Worm (Caenorhabditis elegans): ENCODE results near the gene cas-1.

DNA sequence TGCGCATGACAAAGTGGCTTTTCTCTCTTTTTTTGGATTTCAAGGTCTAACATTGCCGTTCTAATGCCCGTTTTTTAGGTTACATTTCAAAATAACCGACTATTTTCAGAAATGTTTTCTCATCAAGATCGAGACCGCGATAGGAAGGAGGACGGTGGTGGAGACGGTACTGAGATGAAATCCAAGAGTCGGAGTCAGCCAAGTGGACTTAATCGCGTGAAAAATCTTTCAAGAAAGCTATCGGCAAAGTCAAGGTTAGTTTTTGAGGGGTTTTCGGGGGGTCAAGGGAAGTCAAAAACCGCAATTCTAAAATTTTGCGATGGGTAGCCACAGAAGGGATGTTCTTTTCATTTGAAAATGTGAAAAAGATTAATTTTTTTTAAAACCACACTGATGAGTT, 17.5 kb downstream of the cas-1 start, which contains the start of gene aak-2:
- no peak for TF ChIP-seq tbx-7 (tag; optimal IDR thresholded peaks at IDR 0.05)
- no peak for TF ChIP-seq fkh-10 (GFP tag; optimal IDR thresholded peaks at IDR 0.05)
- TF ChIP-seq ttx-3 (tag; optimal IDR thresholded peaks at IDR 0.05) = no peak
- TF ChIP-seq nhr-11 (tag; optimal IDR thresholded peaks at IDR 0.05) = no peak
- TF ChIP-seq ceh-48 (tag; optimal IDR thresholded peaks at IDR 0.05) = no peak
- TF ChIP-seq pag-3 (tag; optimal IDR thresholded peaks at IDR 0.05; ENCODE audit: borderline replicate concordance) = no peak
- TF ChIP-seq ceh-30 (tag; optimal IDR thresholded peaks at IDR 0.05) = no peak
